Worm (Caenorhabditis elegans) whole organism, L4 larva: ENCODE results near the gene let-2.

Experiments
- F49E8.2 ChIP-seq: sonication (generic microtip); optimal IDR thresholded peaks from 2 replicates; lab custom pipeline; 2016; ENCODE audit warnings: missing compliant biosample characterization, mild to moderate bottlenecking, missing genetic modification characterization, borderline replicate concordance
- R02D3.7 ChIP-seq: fragments of 150-350 bp; sonication (generic microtip); optimal IDR thresholded peaks from 3 replicates; lab custom pipeline; 2014; ENCODE audit warnings: missing biosample characterization, missing genetic modification characterization
- T20F7.1 ChIP-seq: fragments of 200-800 bp; sonication (Bioruptor generic); optimal IDR thresholded peaks from 2 replicates; lab custom pipeline; 2018; ENCODE audit warnings: mild to moderate bottlenecking, missing genetic modification characterization, missing compliant biosample characterization
- Y48G9A.11 ChIP-seq: fragments of 200-800 bp; sonication (Bioruptor generic); IDR thresholded peaks from 2 replicates; pipeline ENCODE4 v1.3.6; 2022; ENCODE audit warnings: missing genetic modification reagents, missing genetic modification characterization, missing compliant biosample characterization
- Y5F2A.4 ChIP-seq: fragments of 200-800 bp; sonication (Bioruptor generic); optimal IDR thresholded peaks from 2 replicates; lab custom pipeline; 2018; ENCODE audit warnings: mild to moderate bottlenecking, missing genetic modification characterization, missing compliant biosample characterization
- Y75B8A.6 ChIP-seq: fragments of 200-800 bp; sonication (Bioruptor generic); IDR thresholded peaks from 2 replicates; pipeline ENCODE4 v1.3.6; 2022; ENCODE audit warnings: missing genetic modification reagents, missing genetic modification characterization, missing compliant biosample characterization
- ZK337.2 ChIP-seq: fragments of 200-800 bp; sonication (Bioruptor generic); IDR thresholded peaks from 2 replicates; pipeline ENCODE4 v1.3.6; 2022; ENCODE audit warnings: missing genetic modification reagents, missing genetic modification characterization, missing compliant biosample characterization
- aha-1 ChIP-seq: fragments of 150-350 bp; peaks from one replicate; lab custom pipeline; 2014; ENCODE audit warnings: missing biosample characterization, missing genetic modification characterization
- arid-1 ChIP-seq: fragments of 200-800 bp; sonication (Bioruptor generic); conservative IDR thresholded peaks from 2 replicates; pipeline ENCODE4 v1.3.6; 2022; ENCODE audit warnings: missing genetic modification reagents, missing genetic modification characterization, missing compliant biosample characterization
- ceh-28 ChIP-seq: fragments of 150-350 bp; optimal IDR thresholded peaks from 2 replicates; lab custom pipeline; 2014; ENCODE audit warnings: missing biosample characterization, missing genetic modification reagents, missing genetic modification characterization
- ceh-32 ChIP-seq: sonication (generic microtip); optimal IDR thresholded peaks from 2 replicates; lab custom pipeline; 2016; ENCODE audit warnings: mild to moderate bottlenecking, missing genetic modification characterization, missing compliant biosample characterization; ENCODE audit not compliant: poor library complexity
- ceh-62 ChIP-seq: sonication (generic microtip); optimal IDR thresholded peaks from 2 replicates; lab custom pipeline; 2017; ENCODE audit warnings: missing biosample characterization, missing genetic modification characterization
- ceh-82 ChIP-seq: sonication (generic microtip); optimal IDR thresholded peaks from 2 replicates; lab custom pipeline; 2017; ENCODE audit warnings: missing biosample characterization, missing genetic modification characterization
- ces-1 ChIP-seq: fragments of 150-350 bp; sonication (generic microtip); optimal IDR thresholded peaks from 4 replicates; lab custom pipeline; 2014; ENCODE audit warnings: missing biosample characterization, missing genetic modification reagents, missing genetic modification characterization
- cey-2 ChIP-seq: sonication (generic microtip); optimal IDR thresholded peaks from 3 replicates; lab custom pipeline; 2017; ENCODE audit warnings: missing genetic modification characterization, mild to moderate bottlenecking, missing compliant biosample characterization, antibody characterized with exemption, borderline replicate concordance; ENCODE audit not compliant: insufficient read depth
- ctbp-1 ChIP-seq: fragments of 200-800 bp; sonication (Bioruptor generic); IDR thresholded peaks from 2 replicates; pipeline ENCODE4 v1.3.6; 2022; ENCODE audit warnings: missing genetic modification reagents, missing genetic modification characterization, missing compliant biosample characterization
- daf-12 ChIP-seq: fragments of 150-350 bp; optimal IDR thresholded peaks from 2 replicates; lab custom pipeline; 2014; ENCODE audit warnings: missing biosample characterization, missing genetic modification reagents, missing genetic modification characterization
- daf-8 ChIP-seq: fragments of 200-800 bp; sonication (Bioruptor generic); IDR thresholded peaks from 2 replicates; pipeline ENCODE4 v1.3.6; 2022; ENCODE audit warnings: missing genetic modification characterization, missing compliant biosample characterization
- dmd-6 ChIP-seq: fragments of 200-800 bp; sonication (Bioruptor generic); IDR thresholded peaks from 2 replicates; pipeline ENCODE4 v1.3.6; 2022; ENCODE audit warnings: missing genetic modification reagents, missing genetic modification characterization, missing compliant biosample characterization
- dmd-9 ChIP-seq: fragments of 200-800 bp; sonication (Bioruptor generic); IDR thresholded peaks from 2 replicates; pipeline ENCODE4 v1.3.6; 2022; ENCODE audit warnings: missing genetic modification reagents, missing genetic modification characterization, missing compliant biosample characterization
- egl-43 ChIP-seq: fragments of 200-800 bp; sonication (Bioruptor generic); IDR thresholded peaks from 2 replicates; pipeline ENCODE4 v1.3.6; 2022; ENCODE audit warnings: missing genetic modification reagents, missing genetic modification characterization, missing compliant biosample characterization
- hlh-11 ChIP-seq: fragments of 200-800 bp; sonication (Bioruptor generic); optimal IDR thresholded peaks from 2 replicates; lab custom pipeline; 2018; ENCODE audit warnings: mild to moderate bottlenecking, missing genetic modification characterization, missing compliant biosample characterization
- hlh-30 ChIP-seq: sonication (generic microtip); optimal IDR thresholded peaks from 2 replicates; lab custom pipeline; 2017; ENCODE audit warnings: antibody characterized with exemption, mild to moderate bottlenecking, missing genetic modification characterization, missing compliant biosample characterization; ENCODE audit not compliant: insufficient read depth
- hmg-1.1 ChIP-seq: fragments of 200-800 bp; sonication (Bioruptor generic); IDR thresholded peaks from 2 replicates; pipeline ENCODE4 v1.3.6; 2022; ENCODE audit warnings: missing genetic modification reagents, missing genetic modification characterization, missing compliant biosample characterization
- jun-1 ChIP-seq: fragments of 150-350 bp; optimal IDR thresholded peaks from 2 replicates; lab custom pipeline; 2014; ENCODE audit warnings: missing biosample characterization, missing genetic modification reagents, missing genetic modification characterization
- lir-3 ChIP-seq: sonication (generic microtip); optimal IDR thresholded peaks from 2 replicates; lab custom pipeline; 2016; ENCODE audit warnings: mild to moderate bottlenecking, missing genetic modification characterization, missing compliant biosample characterization
- madf-9 ChIP-seq: fragments of 200-800 bp; sonication (Bioruptor generic); conservative IDR thresholded peaks from 2 replicates; pipeline ENCODE4 v1.3.6; 2022; ENCODE audit warnings: missing genetic modification reagents, missing genetic modification characterization, missing compliant biosample characterization
- mdl-1 ChIP-seq, 2 experiments: fragments of 150-350 bp in 1 of 2; sonication (generic microtip) in 1 of 2; optimal IDR thresholded peaks; 2 replicates each; lab custom pipeline; 2014 to 2017; ENCODE audit warnings: missing biosample characterization in 2 of 2, missing genetic modification characterization in 2 of 2
- mep-1 ChIP-seq: fragments of 150-350 bp; sonication (generic microtip); optimal IDR thresholded peaks from 3 replicates; lab custom pipeline; 2014; ENCODE audit warnings: missing biosample characterization, missing genetic modification characterization
- mes-2 ChIP-seq: sonication (generic microtip); optimal IDR thresholded peaks from 2 replicates; lab custom pipeline; 2016; ENCODE audit warnings: missing genotype, mild to moderate bottlenecking, missing genetic modification characterization, missing compliant biosample characterization; ENCODE audit not compliant: poor library complexity, severe bottlenecking
- mxl-2 ChIP-seq: fragments of 200-800 bp; sonication (Bioruptor generic); conservative IDR thresholded peaks from 2 replicates; pipeline ENCODE4 v1.3.6; 2022; ENCODE audit warnings: missing genetic modification reagents, missing genetic modification characterization, missing compliant biosample characterization
- mxl-3 ChIP-seq: fragments of 200-800 bp; sonication (Bioruptor generic); optimal IDR thresholded peaks from 2 replicates; lab custom pipeline; 2018; ENCODE audit warnings: mild to moderate bottlenecking, missing genetic modification characterization, missing compliant biosample characterization
- nhr-10 ChIP-seq: fragments of 150-350 bp; optimal IDR thresholded peaks from 2 replicates; lab custom pipeline; 2014; ENCODE audit warnings: missing biosample characterization, missing genetic modification characterization
- nhr-42 ChIP-seq: fragments of 200-800 bp; sonication (Bioruptor generic); IDR thresholded peaks from 2 replicates; pipeline ENCODE4 v1.3.6; 2022; ENCODE audit warnings: missing genetic modification characterization, missing compliant biosample characterization
- nhr-48 ChIP-seq: sonication (generic microtip); optimal IDR thresholded peaks from 2 replicates; lab custom pipeline; 2016; ENCODE audit warnings: mild to moderate bottlenecking, missing genetic modification characterization, missing compliant biosample characterization
- nhr-6 ChIP-seq: fragments of 150-350 bp; optimal IDR thresholded peaks from 2 replicates; lab custom pipeline; 2014; ENCODE audit warnings: missing biosample characterization, missing genetic modification characterization
- nhr-77 ChIP-seq: fragments of 150-350 bp; optimal IDR thresholded peaks from 2 replicates; lab custom pipeline; 2014; ENCODE audit warnings: missing biosample characterization, missing genetic modification characterization
- pha-4 ChIP-seq, 2 experiments: fragments of 150-350 bp in 1 of 2; fragments of 200-800 bp in 1 of 2; sonication (Bioruptor generic) in 1 of 2; IDR thresholded peaks in 1 of 2; optimal IDR thresholded peaks in 1 of 2; 2 replicates each; pipeline versions ENCODE4 v1.3.6 to Lab custom; 2014 to 2022; ENCODE audit warnings: missing genetic modification characterization in 2 of 2, missing genetic modification reagents in 2 of 2, missing biosample characterization in 1 of 2, missing compliant biosample characterization in 1 of 2
- php-3 ChIP-seq: fragments of 200-800 bp; sonication (Bioruptor generic); IDR thresholded peaks from 2 replicates; pipeline ENCODE4 v1.3.6; 2022; ENCODE audit warnings: missing genetic modification reagents, missing genetic modification characterization, missing compliant biosample characterization
- rbr-2 ChIP-seq: sonication (generic microtip); optimal IDR thresholded peaks from 2 replicates; lab custom pipeline; 2016; ENCODE audit warnings: missing genotype, missing genetic modification characterization, missing compliant biosample characterization
- sdz-12 ChIP-seq: fragments of 200-800 bp; sonication (Bioruptor generic); optimal IDR thresholded peaks from 2 replicates; lab custom pipeline; 2018; ENCODE audit warnings: mild to moderate bottlenecking, missing genetic modification characterization, missing compliant biosample characterization
- set-16 ChIP-seq: fragments of 200-800 bp; sonication (Bioruptor generic); IDR thresholded peaks from 2 replicates; pipeline ENCODE4 v1.3.6; 2022; ENCODE audit warnings: missing genetic modification reagents, missing genetic modification characterization, missing compliant biosample characterization
- skn-1 ChIP-seq: fragments of 150-350 bp; optimal IDR thresholded peaks from 2 replicates; lab custom pipeline; 2014; ENCODE audit warnings: missing biosample characterization, missing genetic modification characterization
- snpc-1.2 ChIP-seq: fragments of 200-800 bp; sonication (Bioruptor generic); IDR thresholded peaks from 2 replicates; pipeline ENCODE4 v1.3.6; 2022; ENCODE audit warnings: missing genetic modification reagents, missing genetic modification characterization, missing compliant biosample characterization
- unc-130 ChIP-seq: sonication (generic microtip); optimal IDR thresholded peaks from 2 replicates; lab custom pipeline; 2016; ENCODE audit warnings: missing genetic modification reagents, missing genetic modification characterization, missing compliant biosample characterization
- unc-62 ChIP-seq, 3 experiments: fragments of 150-350 bp in 1 of 3; sonication (generic microtip); optimal IDR thresholded peaks in 2 of 3; peaks in 1 of 3; 1 replicate in 1 of 3; 2 replicates in 2 of 3; lab custom pipeline; 2014 to 2017; ENCODE audit warnings: missing biosample characterization in 3 of 3, missing genetic modification characterization in 3 of 3, missing genetic modification reagents in 3 of 3, missing genotype in 1 of 3
- vab-7 ChIP-seq: fragments of 200-800 bp; sonication (Bioruptor generic); IDR thresholded peaks from 2 replicates; pipeline ENCODE4 v1.3.6; 2022; ENCODE audit warnings: missing genetic modification reagents, missing genetic modification characterization, missing compliant biosample characterization
- zip-11 ChIP-seq: fragments of 200-800 bp; sonication (Bioruptor generic); IDR thresholded peaks from 2 replicates; pipeline ENCODE4 v1.3.6; 2022; ENCODE audit warnings: missing genetic modification characterization, missing compliant biosample characterization
- ztf-7 ChIP-seq: fragments of 150-350 bp; optimal IDR thresholded peaks from 2 replicates; lab custom pipeline; 2014; ENCODE audit warnings: missing biosample characterization, missing genetic modification characterization

The let-2 gene

DNA sequence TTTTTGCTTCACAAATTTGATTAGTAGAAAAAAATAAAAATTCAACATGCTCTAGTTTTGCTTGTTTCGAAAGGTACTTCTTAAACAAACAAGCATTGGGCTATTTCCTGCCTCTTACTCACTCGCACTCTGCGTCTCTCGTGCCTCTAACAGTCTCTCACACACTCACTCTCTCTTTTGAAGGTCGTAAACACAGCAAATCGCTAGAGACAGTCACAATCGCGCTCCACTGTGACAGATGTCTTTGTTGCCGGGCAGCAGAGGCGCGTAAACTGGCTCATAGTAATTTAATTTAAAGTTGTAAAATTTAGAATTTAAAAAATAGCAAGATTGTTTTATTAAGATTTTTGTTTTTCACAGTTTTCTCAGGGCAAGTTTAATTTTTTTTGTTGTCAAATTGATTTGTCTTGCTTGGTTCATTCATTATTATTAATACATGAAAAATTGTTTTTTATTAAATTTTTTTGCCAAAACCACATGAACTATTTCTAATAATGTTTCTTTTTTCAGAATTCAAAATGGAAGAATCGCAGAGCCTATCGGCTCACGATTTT is 57.1 kb downstream of the let-2 start, which contains the start of gene taf-3 (continued):
- TF ChIP-seq hlh-30 (tag; lab: Kevin White, UChicago) (peak; percentile 52), ZK337.2 (GFP tag; lab: Robert Waterston, UW) (no peak), madf-9 (no peak), nhr-77 (tag; lab: Kevin White, UChicago) (peak; percentile 2), zip-11 (no peak), pha-4 (GFP tag; IDR thresholded peaks at IDR 0.05; lab: Robert Waterston, UW) (no peak), pha-4 (tag; optimal IDR thresholded peaks at IDR 0.05; lab: Kevin White, UChicago) (peak; percentile 66), aha-1 (tag; lab: Kevin White, UChicago) (peak; percentile 93), ces-1 (GFP tag; lab: Kevin White, UChicago) (no peak), ceh-62 (no peak), ceh-28 (tag; lab: Kevin White, UChicago) (no peak), lir-3 (no peak), mdl-1 (tag; optimal IDR thresholded peaks at IDR 0.05; lab: Kevin White, UChicago) (peak in 1 of 2 experiments; percentile 41), unc-62 (GFP tag; optimal IDR thresholded peaks at IDR 0.05 in 1 of 2; lab: Kevin White, UChicago) (peak in 1 of 2 experiments; percentile 78), unc-62 (tag; optimal IDR thresholded peaks at IDR 0.05; lab: Kevin White, UChicago) (no peak), mxl-3 (GFP tag; lab: Kevin White, UChicago) (peak; percentile 38), jun-1 (no peak), nhr-10 (tag; lab: Kevin White, UChicago) (no peak), T20F7.1 (GFP tag; lab: Kevin White, UChicago) (no peak), snpc-1.2 (GFP tag; lab: Robert Waterston, UW) (no peak), sdz-12 (GFP tag; lab: Kevin White, UChicago) (no peak), nhr-42 (GFP tag; lab: Robert Waterston, UW) (no peak), ztf-7 (tag; lab: Kevin White, UChicago) (no peak), mes-2 (peak; percentile 76), cey-2 (tag; lab: Kevin White, UChicago) (no peak), ctbp-1 (GFP tag; lab: Robert Waterston, UW) (no peak), F49E8.2 (tag; lab: Kevin White, UChicago) (no peak), Y5F2A.4 (GFP tag; lab: Kevin White, UChicago) (no peak), R02D3.7 (no peak), hlh-11 (tag; lab: Kevin White, UChicago) (peak; percentile 46), egl-43 (GFP tag; lab: Robert Waterston, UW) (no peak), mxl-2 (GFP tag; lab: Robert Waterston, UW) (no peak), vab-7 (no peak), nhr-6 (tag; lab: Kevin White, UChicago) (peak; percentile 7), hmg-1.1 (GFP tag; lab: Robert Waterston, UW) (peak; percentile 67), Y75B8A.6 (no peak), nhr-48 (tag; lab: Kevin White, UChicago) (no peak), unc-130 (no peak), set-16 (GFP tag; lab: Robert Waterston, UW) (no peak), daf-8 (no peak), daf-12 (tag; lab: Kevin White, UChicago) (no peak), ceh-32 (tag; lab: Kevin White, UChicago) (no peak), dmd-9 (GFP tag; lab: Robert Waterston, UW) (no peak), rbr-2 (tag; lab: Kevin White, UChicago) (peak; percentile 52), skn-1 (tag; lab: Kevin White, UChicago) (no peak), ceh-82 (no peak), Y48G9A.11 (GFP tag; lab: Robert Waterston, UW) (no peak), mep-1 (peak; percentile 70), dmd-6 (peak; percentile 42; the same call in 1 of the 2 replicates), arid-1 (GFP tag; lab: Robert Waterston, UW) (no peak), php-3 (peak; percentile 60; the same call in 1 of the 2 replicates)
